Worm (Caenorhabditis elegans) whole organism, mixed stage, embryonic: ENCODE results near the gene osm-10.
A peak's percentile ranks its signal among the peaks of the same experiment; 100 is the strongest.

ENCODE experiments used
- M03D4.4 ChIP-seq: sonication (generic microtip); optimal IDR thresholded peaks from 2 replicates; lab custom pipeline; 2017; ENCODE audit warnings: mild to moderate bottlenecking, missing genetic modification characterization, missing compliant biosample characterization
- bed-3 ChIP-seq: fragments of 200-800 bp; sonication (Bioruptor generic); optimal IDR thresholded peaks from 3 replicates; lab custom pipeline; 2018; ENCODE audit warnings: mild to moderate bottlenecking, missing genetic modification characterization, moderate library complexity, missing compliant biosample characterization
- blmp-1 ChIP-seq: fragments of 150-350 bp; optimal IDR thresholded peaks from 2 replicates; lab custom pipeline; 2014; ENCODE audit warnings: missing biosample characterization, missing genetic modification characterization
- ceh-39 ChIP-seq: fragments of 150-350 bp; optimal IDR thresholded peaks from 2 replicates; lab custom pipeline; 2014; ENCODE audit warnings: missing biosample characterization, missing genetic modification characterization
- ceh-83 ChIP-seq: fragments of 200-800 bp; sonication (Bioruptor generic); optimal IDR thresholded peaks from 2 replicates; lab custom pipeline; 2018; ENCODE audit warnings: mild to moderate bottlenecking, missing genetic modification characterization, missing compliant biosample characterization
- ces-1 ChIP-seq: fragments of 150-350 bp; optimal IDR thresholded peaks from 2 replicates; lab custom pipeline; 2014; ENCODE audit warnings: missing biosample characterization, missing genetic modification reagents, missing genetic modification characterization
- cnd-1 ChIP-seq: fragments of 200-800 bp; sonication (Bioruptor generic); optimal IDR thresholded peaks from 2 replicates; lab custom pipeline; 2018; ENCODE audit warnings: mild to moderate bottlenecking, missing genetic modification characterization, missing compliant biosample characterization
- elt-3 ChIP-seq: fragments of 150-350 bp; optimal IDR thresholded peaks from 2 replicates; lab custom pipeline; 2014; ENCODE audit warnings: missing biosample characterization, missing genetic modification characterization
- flh-1 ChIP-seq: fragments of 200-800 bp; sonication (Bioruptor generic); optimal IDR thresholded peaks from 2 replicates; lab custom pipeline; 2018; ENCODE audit warnings: mild to moderate bottlenecking, missing genetic modification characterization, moderate library complexity, missing compliant biosample characterization
- ham-2 ChIP-seq: fragments of 200-800 bp; sonication (Bioruptor generic); optimal IDR thresholded peaks from 2 replicates; lab custom pipeline; 2018; ENCODE audit warnings: mild to moderate bottlenecking, missing genetic modification characterization, missing compliant biosample characterization
- hlh-1 ChIP-seq: fragments of 150-350 bp; optimal IDR thresholded peaks from 2 replicates; lab custom pipeline; 2014; ENCODE audit warnings: missing biosample characterization, missing genetic modification reagents, missing genetic modification characterization
- lin-13 ChIP-seq: fragments of 150-350 bp; optimal IDR thresholded peaks from 2 replicates; lab custom pipeline; 2014; ENCODE audit warnings: missing biosample characterization, missing genetic modification characterization
- lsy-2 ChIP-seq: fragments of 150-350 bp; optimal IDR thresholded peaks from 2 replicates; lab custom pipeline; 2014; ENCODE audit warnings: missing biosample characterization, missing genetic modification characterization
- mab-5 ChIP-seq: fragments of 150-350 bp; optimal IDR thresholded peaks from 2 replicates; lab custom pipeline; 2014; ENCODE audit warnings: missing biosample characterization, missing genetic modification characterization
- mep-1 ChIP-seq: fragments of 150-350 bp; optimal IDR thresholded peaks from 2 replicates; lab custom pipeline; 2017; ENCODE audit warnings: missing biosample characterization, missing genetic modification reagents, missing genetic modification characterization, inconsistent platforms
- mls-2 ChIP-seq: sonication (generic microtip); optimal IDR thresholded peaks from 2 replicates; lab custom pipeline; 2016; ENCODE audit warnings: mild to moderate bottlenecking, missing genetic modification characterization, moderate library complexity, missing compliant biosample characterization
- nhr-2 ChIP-seq: fragments of 150-350 bp; optimal IDR thresholded peaks from 2 replicates; lab custom pipeline; 2014; ENCODE audit warnings: missing biosample characterization, missing genetic modification characterization
- nhr-237 ChIP-seq: fragments of 150-350 bp; optimal IDR thresholded peaks from 2 replicates; lab custom pipeline; 2014; ENCODE audit warnings: missing biosample characterization, missing genetic modification characterization
- nhr-28 ChIP-seq: fragments of 150-350 bp; optimal IDR thresholded peaks from 2 replicates; lab custom pipeline; 2014; ENCODE audit warnings: missing biosample characterization, missing genetic modification characterization
- pha-4 ChIP-seq: fragments of 150-350 bp; optimal IDR thresholded peaks from 2 replicates; lab custom pipeline; 2018; ENCODE audit warnings: missing biosample characterization, missing genetic modification reagents, missing genetic modification characterization
- sem-2 ChIP-seq: fragments of 200-800 bp; sonication (Bioruptor generic); optimal IDR thresholded peaks from 2 replicates; lab custom pipeline; 2018; ENCODE audit warnings: mild to moderate bottlenecking, missing genetic modification characterization, missing compliant biosample characterization
- sptf-1 ChIP-seq: sonication (generic microtip); optimal IDR thresholded peaks from 2 replicates; lab custom pipeline; 2017; ENCODE audit warnings: mild to moderate bottlenecking, missing genetic modification characterization, moderate library complexity, missing compliant biosample characterization
- unc-120 ChIP-seq: sonication (generic microtip); optimal IDR thresholded peaks from 2 replicates; lab custom pipeline; 2017; ENCODE audit warnings: missing genetic modification characterization, missing compliant biosample characterization; ENCODE audit not compliant: poor library complexity, severe bottlenecking
- unc-39 ChIP-seq: fragments of 150-350 bp; optimal IDR thresholded peaks from 2 replicates; lab custom pipeline; 2014; ENCODE audit warnings: missing biosample characterization, missing genetic modification characterization
- unc-62 ChIP-seq: fragments of 150-350 bp; optimal IDR thresholded peaks from 2 replicates; lab custom pipeline; 2014; ENCODE audit warnings: missing biosample characterization, missing genetic modification reagents, missing genetic modification characterization
- zip-8 ChIP-seq: fragments of 150-350 bp; optimal IDR thresholded peaks from 2 replicates; lab custom pipeline; 2014; ENCODE audit warnings: missing biosample characterization, missing genetic modification characterization
- ztf-11 ChIP-seq: fragments of 150-350 bp; optimal IDR thresholded peaks from 2 replicates; lab custom pipeline; 2014; ENCODE audit warnings: missing biosample characterization, missing genetic modification characterization

The osm-10 gene

DNA sequence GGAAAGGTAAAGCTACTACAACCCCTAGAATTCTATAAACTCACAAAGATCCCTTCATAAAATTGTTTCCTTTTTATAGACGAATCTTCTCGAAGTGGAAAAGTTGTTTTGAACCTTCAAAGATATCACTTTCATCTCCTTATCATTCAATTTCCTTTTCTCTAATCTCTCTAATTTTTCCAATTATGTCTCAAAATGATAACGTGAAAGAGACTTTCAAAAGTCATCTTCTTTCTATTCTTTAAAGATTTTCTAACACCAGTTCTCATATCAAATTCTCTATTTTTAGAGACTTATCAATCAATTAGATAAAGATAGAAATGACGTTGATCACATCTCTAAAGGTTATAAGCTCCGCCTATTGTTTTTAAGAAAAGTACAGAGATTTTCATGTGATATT lies 43.6 kb upstream of the osm-10 start:
- TF ChIP-seq cnd-1 (tag; lab: Kevin White, UChicago), result no peak
- peak; percentile 17 for TF ChIP-seq blmp-1 (tag; lab: Kevin White, UChicago)
- TF ChIP-seq, all 35 proteins: peak for 1

- TF ChIP-seq blmp-1 (tag; lab: Kevin White, UChicago) (peak; percentile 93), hlh-1 (tag; lab: Kevin White, UChicago) (no peak), ceh-39 (tag; lab: Kevin White, UChicago) (no peak), elt-3 (tag; lab: Kevin White, UChicago) (peak; percentile 24), lsy-2 (tag; lab: Kevin White, UChicago) (no peak), flh-1 (GFP tag; lab: Kevin White, UChicago) (no peak), cnd-1 (tag; lab: Kevin White, UChicago) (no peak), bed-3 (GFP tag; lab: Kevin White, UChicago) (no peak), unc-120 (no peak), ham-2 (GFP tag; lab: Kevin White, UChicago) (peak; percentile 19), nhr-237 (tag; lab: Kevin White, UChicago) (no peak)
Observed at ce11 chrIII:7201378-7202256, 41.5 kb upstream of the osm-10 start, which contains the start of gene dpy-31. Gene dpy-31, plus strand, starts transcription at chrIII:7202206.

- no peak for TF ChIP-seq nhr-2 (tag; lab: Kevin White, UChicago)
- TF ChIP-seq nhr-28 (tag; lab: Kevin White, UChicago), result no peak
Observed at ce11 chrIII:7203130-7203775, 39.8 kb upstream of the osm-10 start.

DNA sequence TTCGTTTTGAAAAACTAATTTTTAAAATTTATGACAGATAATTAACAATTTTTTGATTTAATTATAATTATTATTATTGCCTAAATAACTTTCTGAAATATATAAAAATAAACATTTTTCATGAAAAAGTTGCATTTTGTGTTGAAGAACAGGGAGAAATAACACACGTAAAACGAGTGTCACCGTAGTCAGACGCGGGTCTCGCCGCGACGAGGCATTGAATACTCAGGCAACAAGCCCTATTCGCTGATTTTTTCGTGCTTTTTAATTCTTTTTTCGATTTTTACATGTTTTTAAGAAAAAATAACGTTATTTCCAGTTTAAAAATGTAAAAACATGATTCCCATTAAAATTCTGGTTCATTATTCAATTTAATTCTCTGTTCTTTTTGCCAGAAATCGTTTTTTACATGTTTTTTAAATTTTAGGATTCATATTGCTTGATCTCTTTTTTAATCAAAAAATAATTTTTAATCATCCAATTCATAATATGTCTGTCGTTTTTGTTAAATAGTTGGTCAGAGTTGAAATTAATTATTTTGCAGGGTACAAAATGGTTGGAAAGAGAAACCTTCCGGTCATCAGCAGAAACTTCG lies 35.1 kb upstream of the osm-10 start, which contains the start of gene rpl-6:
Gene rpl-6 (plus strand): TSS at position 545 of the 595 bp plus-strand sequence.
- TF ChIP-seq ztf-11 (tag; lab: Kevin White, UChicago), result no peak
- peak; percentile 1 for TF ChIP-seq unc-62 (GFP tag; lab: Kevin White, UChicago)
- TF ChIP-seq mep-1 (tag; lab: Kevin White, UChicago), result peak; percentile 99
- TF ChIP-seq pha-4, result peak; percentile 89
- no peak for TF ChIP-seq unc-39 (tag; lab: Kevin White, UChicago)
- TF ChIP-seq mls-2, result no peak
- TF ChIP-seq ceh-39 (tag; lab: Kevin White, UChicago), result peak; percentile 75
- peak; percentile 50 for TF ChIP-seq hlh-1 (tag; lab: Kevin White, UChicago)
- TF ChIP-seq ceh-83 (GFP tag; lab: Kevin White, UChicago), result no peak
- TF ChIP-seq M03D4.4, result no peak
- TF ChIP-seq lin-13 (tag; lab: Kevin White, UChicago), result peak; percentile 86
- peak; percentile 67 for TF ChIP-seq unc-120
- TF ChIP-seq ham-2 (GFP tag; lab: Kevin White, UChicago), result peak; percentile 52
- TF ChIP-seq flh-1 (GFP tag; lab: Kevin White, UChicago), result no peak
- peak; percentile 89 for TF ChIP-seq nhr-237 (tag; lab: Kevin White, UChicago)
- no peak for TF ChIP-seq sem-2 (GFP tag; lab: Kevin White, UChicago)
- TF ChIP-seq lsy-2 (tag; lab: Kevin White, UChicago), result peak; percentile 99
- TF ChIP-seq sptf-1 (tag; lab: Kevin White, UChicago), result peak; percentile 55
- peak; percentile 64 for TF ChIP-seq ces-1 (GFP tag; lab: Kevin White, UChicago)

- TF ChIP-seq ham-2 (GFP tag; lab: Kevin White, UChicago) (no peak), lin-13 (tag; lab: Kevin White, UChicago) (no peak), mab-5 (no peak), zip-8 (tag; lab: Kevin White, UChicago) (no peak), ceh-39 (tag; lab: Kevin White, UChicago) (no peak), sem-2 (GFP tag; lab: Kevin White, UChicago) (no peak)
Observed at ce11 chrIII:7209721-7210120, 33.4 kb upstream of the osm-10 start, which contains the start of gene R151.2. Gene R151.2, plus strand, starts transcription at chrIII:7209967.
